Worm (Caenorhabditis elegans) whole organism, L4/young adult: Measurements from ENCODE around the gene D2023.3.

Experiments used
- W03F9.2 ChIP-seq: fragments of 150-350 bp; optimal IDR thresholded peaks from 2 replicates; lab custom pipeline; 2014; ENCODE audit warnings: missing biosample characterization, missing genetic modification characterization
- dao-5 ChIP-seq: sonication (generic microtip); optimal IDR thresholded peaks from 2 replicates; lab custom pipeline; 2016; ENCODE audit warnings: missing genotype, missing genetic modification characterization, moderate library complexity, missing compliant biosample characterization
- him-1 ChIP-seq: sonication (generic microtip); optimal IDR thresholded peaks from 2 replicates; lab custom pipeline; 2016; ENCODE audit warnings: missing genotype, missing genetic modification reagents, missing genetic modification characterization, missing compliant biosample characterization

The D2023.3 gene

DNA sequence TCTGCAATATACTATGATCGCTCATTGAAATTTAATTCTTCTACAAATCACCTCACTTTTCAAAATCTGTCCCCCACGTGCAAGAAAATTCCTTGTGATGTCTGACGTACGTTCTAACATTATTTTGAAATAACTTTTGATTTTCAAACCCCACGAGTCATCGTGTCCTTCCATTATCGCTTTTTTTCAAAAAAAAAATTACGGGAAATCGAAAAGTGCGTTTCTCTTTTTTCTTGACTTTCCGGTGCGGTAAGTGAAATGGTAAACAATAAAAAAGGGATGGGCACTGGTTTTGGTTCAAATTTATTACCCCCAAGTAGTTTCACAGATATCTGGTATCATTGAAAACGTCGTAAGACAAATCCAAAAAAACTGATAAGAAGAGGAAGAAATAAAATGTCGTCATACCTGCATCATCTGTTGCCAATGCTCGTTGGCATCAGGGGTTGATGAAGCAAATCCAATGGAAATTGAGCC is 8.3 kb downstream of the D2023.3 start:
- TF ChIP-seq dao-5 (tag; lab: Kevin White, UChicago) (no peak), him-1 (tag; lab: Kevin White, UChicago) (no peak), W03F9.2 (no peak)

- TF ChIP-seq W03F9.2, result no peak
- no peak for TF ChIP-seq dao-5 (tag; lab: Kevin White, UChicago)
- TF ChIP-seq him-1 (tag; lab: Kevin White, UChicago), result no peak
Observed at ce11 chrV:11802508-11802907, 9.3 kb downstream of the D2023.3 start.

- TF ChIP-seq dao-5 (tag; lab: Kevin White, UChicago), result no peak
- TF ChIP-seq W03F9.2, result no peak
- TF ChIP-seq him-1 (tag; lab: Kevin White, UChicago), result no peak
Observed at ce11 chrV:11801076-11801849, 10.6 kb downstream of the D2023.3 start.

DNA sequence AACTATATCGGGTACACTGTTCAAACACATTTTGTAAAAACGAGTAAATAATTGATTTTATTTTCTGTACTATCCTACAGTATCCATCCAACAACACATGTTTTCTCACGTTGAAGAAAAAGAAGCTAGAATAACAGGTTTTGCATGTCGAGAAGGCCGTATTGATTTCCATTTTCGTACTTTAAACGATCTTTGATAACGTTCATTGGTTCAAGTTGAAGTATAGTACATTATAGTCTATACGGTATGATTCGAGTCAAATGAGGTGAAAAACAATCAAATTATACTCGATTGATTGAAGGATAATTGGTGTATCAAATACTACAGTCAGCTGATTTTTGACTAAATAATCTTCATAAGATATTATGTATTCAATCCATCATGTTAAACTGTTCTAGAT is 11.3 kb downstream of the D2023.3 start:
- TF ChIP-seq him-1 (tag; lab: Kevin White, UChicago), result no peak
- no peak for TF ChIP-seq W03F9.2
- TF ChIP-seq dao-5 (tag; lab: Kevin White, UChicago), result no peak

DNA sequence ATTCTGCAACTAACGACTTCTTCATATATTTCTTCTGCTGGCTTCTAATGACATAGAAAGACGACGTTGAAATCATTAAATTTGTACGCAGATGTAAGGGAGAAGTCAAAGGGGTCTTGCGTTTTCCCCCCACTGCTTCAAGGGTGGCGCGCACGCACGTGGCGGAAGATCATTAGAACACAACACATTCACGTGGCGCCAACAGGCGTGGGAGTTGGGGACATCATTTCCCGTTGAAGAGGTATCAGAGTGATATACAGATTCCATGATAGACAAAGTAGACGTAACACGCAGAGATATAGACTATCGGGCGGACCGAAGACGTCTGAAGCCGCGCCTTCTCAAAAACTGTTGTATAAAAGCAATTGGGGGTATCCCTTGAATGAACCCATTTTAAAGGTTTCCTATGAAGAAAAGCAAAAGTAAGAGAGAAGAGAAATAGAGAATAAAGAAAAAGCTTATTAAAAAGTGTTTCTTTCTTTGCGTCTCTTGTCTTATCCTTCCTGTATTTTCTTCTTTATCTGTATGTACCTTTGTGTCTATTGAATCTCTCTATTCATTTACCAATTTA is 12.5 kb downstream of the D2023.3 start:
- TF ChIP-seq dao-5 (tag; lab: Kevin White, UChicago) (no peak), him-1 (tag; lab: Kevin White, UChicago) (no peak), W03F9.2 (no peak)

- TF ChIP-seq him-1 (tag; lab: Kevin White, UChicago), result no peak
- TF ChIP-seq W03F9.2, result no peak
- no peak for TF ChIP-seq dao-5 (tag; lab: Kevin White, UChicago)
Observed at ce11 chrV:11798320-11798719, 13.5 kb downstream of the D2023.3 start.

DNA sequence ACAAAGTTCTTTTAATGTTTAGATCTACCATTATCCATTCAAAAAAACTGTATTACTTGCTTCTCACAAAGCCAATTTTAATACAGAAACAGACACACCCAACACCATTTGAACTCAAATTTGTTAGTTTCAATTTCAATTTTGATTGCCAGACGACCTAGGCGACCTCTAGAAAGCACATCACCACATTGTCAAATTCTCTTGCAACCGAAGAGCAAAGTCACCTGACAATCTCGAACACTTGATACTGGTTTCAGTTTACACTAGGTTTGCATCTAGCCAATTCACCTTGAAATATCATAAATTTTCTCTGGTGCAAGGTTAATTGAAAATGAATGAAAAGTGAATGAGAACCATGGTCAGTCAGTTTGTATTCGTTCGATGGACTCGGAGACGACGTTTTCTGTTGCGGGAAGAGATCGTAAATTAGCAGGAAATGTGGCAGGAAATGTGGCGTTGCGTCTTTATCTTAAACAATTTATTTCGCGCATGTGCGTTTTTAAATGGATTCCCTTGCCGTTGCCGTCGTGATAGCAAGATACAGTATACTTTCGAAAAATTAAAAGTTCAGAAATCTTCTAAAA is 14.5 kb downstream of the D2023.3 start:
- no peak for TF ChIP-seq W03F9.2
- TF ChIP-seq dao-5 (tag; lab: Kevin White, UChicago), result no peak
- TF ChIP-seq him-1 (tag; lab: Kevin White, UChicago), result no peak

DNA sequence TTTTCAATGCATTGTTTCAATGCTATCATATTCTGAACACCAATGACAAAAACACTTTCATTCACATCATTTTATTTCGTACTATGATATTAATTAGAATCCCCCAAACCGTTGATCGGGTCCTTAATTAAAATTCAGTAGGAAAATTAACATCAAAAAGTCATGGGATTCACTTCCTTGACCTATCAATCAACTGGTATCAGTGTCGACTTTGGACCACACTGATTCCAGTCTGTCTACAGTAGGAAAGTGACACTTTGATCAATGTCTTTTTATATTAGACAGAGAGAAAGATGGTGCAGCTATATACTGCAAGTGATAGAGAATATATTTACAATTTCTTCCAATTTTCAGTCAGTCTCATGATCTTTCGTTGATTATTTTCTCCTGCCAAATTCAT is 15.5 kb downstream of the D2023.3 start:
- TF ChIP-seq W03F9.2 (no peak), dao-5 (tag; lab: Kevin White, UChicago) (no peak), him-1 (tag; lab: Kevin White, UChicago) (no peak)

DNA sequence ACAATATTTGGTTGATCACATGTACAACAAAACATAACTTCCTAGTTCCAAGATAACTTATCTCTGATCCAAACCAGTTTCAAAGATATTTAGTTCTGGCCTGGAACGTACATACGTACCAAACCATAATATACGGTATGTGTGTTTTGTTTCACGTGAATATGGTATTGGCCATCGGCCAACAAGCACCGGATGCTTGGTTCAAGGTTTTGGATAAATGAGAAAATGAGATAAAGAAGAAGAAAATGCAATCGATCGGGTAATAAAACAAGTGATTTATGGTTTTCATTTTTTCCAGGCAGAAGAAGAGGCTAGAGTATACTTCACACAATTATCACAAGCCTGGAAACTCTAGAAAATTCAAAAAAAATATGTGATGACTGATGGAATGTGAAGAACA is 16.5 kb downstream of the D2023.3 start:
- TF ChIP-seq him-1 (tag; lab: Kevin White, UChicago), result no peak
- no peak for TF ChIP-seq W03F9.2
- TF ChIP-seq dao-5 (tag; lab: Kevin White, UChicago), result no peak

- TF ChIP-seq W03F9.2, result no peak
- no peak for TF ChIP-seq him-1 (tag; lab: Kevin White, UChicago)
- no peak for TF ChIP-seq dao-5 (tag; lab: Kevin White, UChicago)
Observed at ce11 chrV:11794172-11794571, 17.6 kb downstream of the D2023.3 start.

ce11 chrV:11789474-11789873 is 22.3 kb downstream of the D2023.3 start, which contains the start of gene D2023.1:
Gene D2023.1, plus strand, starts transcription at chrV:11789550.
- TF ChIP-seq W03F9.2 (no peak), dao-5 (tag; lab: Kevin White, UChicago) (no peak), him-1 (tag; lab: Kevin White, UChicago) (no peak)

DNA sequence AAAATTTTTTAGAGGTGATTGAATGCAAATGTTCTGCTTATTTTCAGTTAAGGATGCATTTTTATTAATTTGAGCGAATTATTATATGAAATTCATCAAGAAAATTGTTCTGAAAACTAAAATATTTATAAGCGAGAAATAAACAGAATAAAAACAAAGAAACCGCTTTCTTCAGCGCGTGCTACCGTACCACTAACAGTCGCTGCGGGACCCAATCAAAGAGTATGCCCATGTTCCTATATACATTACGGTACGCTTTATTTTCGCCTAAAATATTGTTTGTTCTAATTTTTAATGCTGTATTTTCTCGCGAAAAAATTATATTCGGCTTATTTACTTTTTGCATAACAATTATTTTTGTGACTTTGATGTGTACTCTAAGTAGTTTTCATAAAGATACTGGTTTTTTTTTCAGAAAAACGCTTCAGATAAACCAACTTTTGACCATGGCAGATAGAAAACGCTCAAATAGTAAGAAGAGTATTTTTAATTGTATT is 24.0 kb downstream of the D2023.3 start, which contains the start of gene F55A11.8:
F55A11.8 (plus strand) TSS at position 447 of the 497 bp plus-strand sequence.
- TF ChIP-seq dao-5 (tag; lab: Kevin White, UChicago) (no peak), W03F9.2 (peak; percentile 31)

DNA sequence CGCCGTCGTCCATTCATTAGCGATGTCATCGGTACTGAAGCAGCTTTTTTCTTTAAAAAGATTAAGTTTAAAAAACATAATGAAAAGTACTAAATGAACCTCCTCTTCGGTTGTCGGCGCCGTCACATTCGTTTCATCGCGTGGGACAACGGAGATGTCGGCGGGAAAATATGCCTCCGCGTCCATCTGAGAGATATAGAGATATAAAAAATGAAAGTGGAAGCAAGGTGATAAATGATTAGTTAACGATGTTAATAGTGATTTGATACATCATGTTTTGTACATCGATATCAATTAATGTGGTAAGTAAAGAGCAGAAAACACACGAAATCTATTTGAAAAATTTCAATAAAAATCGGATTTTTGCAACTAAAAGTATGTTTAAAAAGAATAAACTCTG is 24.6 kb downstream of the D2023.3 start, which contains the start of gene F55A11.7:
F55A11.7 (minus strand) TSS at position 186 of the 400 bp plus-strand sequence.
- TF ChIP-seq W03F9.2 (no peak), him-1 (tag; lab: Kevin White, UChicago) (no peak), dao-5 (tag; lab: Kevin White, UChicago) (no peak)
